Worm (Caenorhabditis elegans) whole organism, L1 larva: ENCODE measurements around the gene F42C5.4.

ENCODE experiments used
- F16B12.6 ChIP-seq: fragments of 150-350 bp; optimal IDR thresholded peaks from 2 replicates; lab custom pipeline; 2014; ENCODE audit warnings: missing biosample characterization, missing genetic modification characterization
- Y116A8C.19 ChIP-seq: sonication (generic microtip); optimal IDR thresholded peaks from 2 replicates; lab custom pipeline; 2016; ENCODE audit warnings: missing compliant biosample characterization, missing genetic modification characterization, borderline replicate concordance
- alr-1 ChIP-seq: fragments of 200-800 bp; sonication (Bioruptor generic); optimal IDR thresholded peaks from 2 replicates; lab custom pipeline; 2018; ENCODE audit warnings: borderline replicate concordance, mild to moderate bottlenecking, missing genetic modification characterization, missing compliant biosample characterization
- ceh-8 ChIP-seq: fragments of 200-800 bp; sonication (Bioruptor generic); optimal IDR thresholded peaks from 2 replicates; lab custom pipeline; 2018; ENCODE audit warnings: mild to moderate bottlenecking, missing genetic modification characterization, moderate library complexity, missing compliant biosample characterization
- ceh-82 ChIP-seq, 3 experiments: fragments of 150-350 bp in 1 of 3; sonication (generic microtip) in 2 of 3; optimal IDR thresholded peaks; 2 replicates each; lab custom pipeline; 2014 to 2017; ENCODE audit warnings: missing biosample characterization in 3 of 3, missing genetic modification characterization in 3 of 3
- ceh-90 ChIP-seq: sonication (generic microtip); optimal IDR thresholded peaks from 2 replicates; lab custom pipeline; 2016; ENCODE audit warnings: missing genetic modification characterization, missing compliant biosample characterization
- efl-1 ChIP-seq, 4 experiments: fragments of 150-350 bp; optimal IDR thresholded peaks in 3 of 4; peaks in 1 of 4; 1 replicate in 1 of 4; 2 replicates in 3 of 4; lab custom pipeline; 2014; ENCODE audit warnings: missing biosample characterization in 2 of 4, missing genetic modification characterization in 2 of 4, missing genetic modification reagents in 2 of 4
- egl-13 ChIP-seq: sonication (generic microtip); optimal IDR thresholded peaks from 2 replicates; lab custom pipeline; 2016; ENCODE audit warnings: missing genotype, missing genetic modification reagents, missing genetic modification characterization, missing compliant biosample characterization
- egl-27 ChIP-seq, 2 experiments: fragments of 150-350 bp in 1 of 2; sonication (generic microtip); optimal IDR thresholded peaks; 3 replicates each; lab custom pipeline; 2017 to 2018; ENCODE audit warnings: missing biosample characterization in 2 of 2, missing genetic modification characterization in 2 of 2, missing genetic modification reagents in 2 of 2
- elt-2 ChIP-seq: sonication (generic microtip); optimal IDR thresholded peaks from 2 replicates; lab custom pipeline; 2016; ENCODE audit warnings: missing genetic modification characterization, mild to moderate bottlenecking, inconsistent platforms, missing compliant biosample characterization, missing genetic modification reagents
- ets-5 ChIP-seq: fragments of 200-800 bp; sonication (Bioruptor generic); IDR thresholded peaks from 2 replicates; pipeline ENCODE4 v1.3.6; 2022; ENCODE audit warnings: missing genetic modification characterization, missing compliant biosample characterization
- fkh-10 ChIP-seq: sonication (generic microtip); optimal IDR thresholded peaks from 2 replicates; lab custom pipeline; 2017; ENCODE audit warnings: missing biosample characterization, missing genetic modification reagents, missing genetic modification characterization
- fkh-4 ChIP-seq: sonication (generic microtip); optimal IDR thresholded peaks from 2 replicates; lab custom pipeline; 2016; ENCODE audit warnings: missing compliant biosample characterization, missing genetic modification characterization, borderline replicate concordance
- grh-1 ChIP-seq: fragments of 200-800 bp; sonication (Bioruptor generic); IDR thresholded peaks from 2 replicates; pipeline ENCODE4 v1.3.6; 2022; ENCODE audit warnings: missing genetic modification reagents, missing genetic modification characterization, missing compliant biosample characterization
- hlh-17 ChIP-seq: fragments of 200-800 bp; sonication (Bioruptor generic); optimal IDR thresholded peaks from 2 replicates; lab custom pipeline; 2018; ENCODE audit warnings: missing genetic modification characterization, mild to moderate bottlenecking, missing compliant biosample characterization, moderate library complexity, borderline replicate concordance
- hpl-2 ChIP-seq: fragments of 150-350 bp; optimal IDR thresholded peaks from 2 replicates; lab custom pipeline; 2014; ENCODE audit warnings: missing biosample characterization, missing genetic modification reagents, missing genetic modification characterization
- jun-1 ChIP-seq: fragments of 150-350 bp; optimal IDR thresholded peaks from 2 replicates; lab custom pipeline; 2014; ENCODE audit warnings: missing biosample characterization, missing genetic modification reagents, missing genetic modification characterization
- lin-13 ChIP-seq: fragments of 150-350 bp; optimal IDR thresholded peaks from 2 replicates; lab custom pipeline; 2014; ENCODE audit warnings: missing biosample characterization, missing genetic modification reagents, missing genetic modification characterization
- lin-14 ChIP-seq: fragments of 200-800 bp; sonication (Bioruptor generic); optimal IDR thresholded peaks from 2 replicates; lab custom pipeline; 2018; ENCODE audit warnings: mild to moderate bottlenecking, missing genetic modification characterization, moderate library complexity, missing compliant biosample characterization
- lin-15B ChIP-seq: fragments of 150-350 bp; sonication (generic microtip); optimal IDR thresholded peaks from 3 replicates; lab custom pipeline; 2014; ENCODE audit warnings: missing biosample characterization, missing genetic modification characterization
- lir-3 ChIP-seq: sonication (generic microtip); optimal IDR thresholded peaks from 2 replicates; lab custom pipeline; 2016; ENCODE audit warnings: mild to moderate bottlenecking, missing genetic modification characterization, moderate library complexity, missing compliant biosample characterization; ENCODE audit not compliant: poor library complexity
- nhr-12 ChIP-seq: sonication (generic microtip); optimal IDR thresholded peaks from 2 replicates; lab custom pipeline; 2017; ENCODE audit warnings: missing biosample characterization, missing genetic modification characterization
- nhr-71 ChIP-seq: sonication (generic microtip); optimal IDR thresholded peaks from 2 replicates; lab custom pipeline; 2016; ENCODE audit warnings: mild to moderate bottlenecking, missing genetic modification characterization, moderate library complexity, missing compliant biosample characterization
- nhr-76 ChIP-seq: sonication (generic microtip); optimal IDR thresholded peaks from 2 replicates; lab custom pipeline; 2017; ENCODE audit warnings: missing biosample characterization, missing genetic modification characterization
- nhr-77 ChIP-seq: fragments of 150-350 bp; optimal IDR thresholded peaks from 2 replicates; lab custom pipeline; 2014; ENCODE audit warnings: missing biosample characterization, missing genetic modification characterization
- nhr-84 ChIP-seq: sonication (generic microtip); optimal IDR thresholded peaks from 2 replicates; lab custom pipeline; 2017; ENCODE audit warnings: missing biosample characterization, missing genetic modification characterization
- pax-3 ChIP-seq: fragments of 200-800 bp; sonication (Bioruptor generic); optimal IDR thresholded peaks from 2 replicates; lab custom pipeline; 2018; ENCODE audit warnings: mild to moderate bottlenecking, missing genetic modification characterization, moderate library complexity, missing compliant biosample characterization
- pqm-1 ChIP-seq: sonication (generic microtip); optimal IDR thresholded peaks from 3 replicates; lab custom pipeline; 2017; ENCODE audit warnings: missing biosample characterization, missing genetic modification characterization
- rnt-1 ChIP-seq: sonication (generic microtip); optimal IDR thresholded peaks from 2 replicates; lab custom pipeline; 2016; ENCODE audit warnings: mild to moderate bottlenecking, missing genetic modification characterization, moderate library complexity, missing compliant biosample characterization
- skn-1 ChIP-seq: fragments of 150-350 bp; optimal IDR thresholded peaks from 2 replicates; lab custom pipeline; 2014; ENCODE audit warnings: missing biosample characterization, missing genetic modification characterization
- snpc-4 ChIP-seq: fragments of 150-350 bp; optimal IDR thresholded peaks from 2 replicates; lab custom pipeline; 2014; ENCODE audit warnings: missing biosample characterization, missing genetic modification characterization
- snu-23 ChIP-seq: sonication (generic microtip); optimal IDR thresholded peaks from 2 replicates; lab custom pipeline; 2016; ENCODE audit warnings: missing genetic modification characterization, missing compliant biosample characterization
- sptf-1 ChIP-seq: fragments of 150-350 bp; optimal IDR thresholded peaks from 2 replicates; lab custom pipeline; 2014; ENCODE audit warnings: missing biosample characterization, missing genetic modification characterization
- tbx-2 ChIP-seq: sonication (generic microtip); optimal IDR thresholded peaks from 2 replicates; lab custom pipeline; 2016; ENCODE audit warnings: missing genetic modification characterization, missing compliant biosample characterization
- tlp-1 ChIP-seq: fragments of 150-350 bp; optimal IDR thresholded peaks from 2 replicates; lab custom pipeline; 2014; ENCODE audit warnings: missing biosample characterization, missing genetic modification characterization
- unc-62 ChIP-seq: fragments of 150-350 bp; optimal IDR thresholded peaks from 2 replicates; lab custom pipeline; 2014; ENCODE audit warnings: missing biosample characterization, missing genetic modification reagents, missing genetic modification characterization
- unc-98 ChIP-seq: fragments of 200-800 bp; sonication (Bioruptor generic); IDR thresholded peaks from 2 replicates; pipeline ENCODE4 v1.3.6; 2022; ENCODE audit warnings: missing genetic modification characterization, missing compliant biosample characterization
- xbp-1 ChIP-seq: sonication (generic microtip); optimal IDR thresholded peaks from 2 replicates; lab custom pipeline; 2016; ENCODE audit warnings: missing genetic modification characterization, missing compliant biosample characterization
- zip-4 ChIP-seq: fragments of 200-800 bp; sonication (Bioruptor generic); optimal IDR thresholded peaks from 2 replicates; lab custom pipeline; 2018; ENCODE audit warnings: mild to moderate bottlenecking, missing genetic modification characterization, moderate library complexity, missing compliant biosample characterization
- ztf-11 ChIP-seq, 2 experiments: sonication (generic microtip); optimal IDR thresholded peaks; 2 replicates each; lab custom pipeline; 2016 to 2017; ENCODE audit warnings: missing genetic modification characterization in 2 of 2, missing biosample characterization in 1 of 2, missing compliant biosample characterization in 1 of 2
- ztf-4 ChIP-seq: fragments of 150-350 bp; optimal IDR thresholded peaks from 2 replicates; lab custom pipeline; 2014; ENCODE audit warnings: missing biosample characterization, missing genetic modification characterization

Gene F42C5.4

ce11 chrIV:7317829-7318529 lies 26.1 kb upstream of the F42C5.4 start (continued):
- TF ChIP-seq elt-2 (tag; lab: Kevin White, UChicago) (no peak), ceh-8 (GFP tag; lab: Kevin White, UChicago) (no peak), unc-98 (no peak), nhr-71 (tag; lab: Kevin White, UChicago) (peak; percentile 41), nhr-77 (tag; lab: Kevin White, UChicago) (no peak), xbp-1 (no peak), egl-13 (tag; lab: Kevin White, UChicago) (no peak), rnt-1 (tag; lab: Kevin White, UChicago) (peak; percentile 18), ztf-4 (tag; lab: Kevin White, UChicago) (no peak), efl-1 (optimal IDR thresholded peaks at IDR 0.05; lab: Kevin White, UChicago) (peak in 1 of 2 experiments; percentile 21), efl-1 (GFP tag; optimal IDR thresholded peaks at IDR 0.05 in 1 of 2; lab: Kevin White, UChicago) (no peak), lin-15B (no peak), lin-14 (GFP tag; lab: Kevin White, UChicago) (peak; percentile 61), nhr-84 (tag; lab: Kevin White, UChicago) (no peak), lir-3 (tag; lab: Kevin White, UChicago) (no peak), zip-4 (GFP tag; lab: Kevin White, UChicago) (no peak), sptf-1 (no peak), snpc-4 (tag; lab: Kevin White, UChicago) (no peak), alr-1 (tag; lab: Kevin White, UChicago) (no peak), fkh-10 (GFP tag; lab: Kevin White, UChicago) (no peak), pax-3 (tag; lab: Kevin White, UChicago) (no peak), hpl-2 (GFP tag; lab: Kevin White, UChicago) (no peak), nhr-76 (no peak), nhr-12 (tag; lab: Kevin White, UChicago) (no peak), ceh-82 (tag; optimal IDR thresholded peaks at IDR 0.05; lab: Kevin White, UChicago) (no peak), lin-13 (GFP tag; lab: Kevin White, UChicago) (no peak), F16B12.6 (tag; lab: Kevin White, UChicago) (no peak), ets-5 (GFP tag; lab: Robert Waterston, UW) (no peak), jun-1 (tag; lab: Kevin White, UChicago) (no peak), skn-1 (tag; lab: Kevin White, UChicago) (no peak), tlp-1 (no peak), ceh-90 (tag; lab: Kevin White, UChicago) (no peak), Y116A8C.19 (tag; lab: Kevin White, UChicago) (no peak), fkh-4 (tag; lab: Kevin White, UChicago) (peak; percentile 40), pqm-1 (tag; lab: Kevin White, UChicago) (no peak), snu-23 (GFP tag; lab: Kevin White, UChicago) (peak; percentile 60), hlh-17 (no peak), tbx-2 (tag; lab: Kevin White, UChicago) (no peak), unc-62 (no peak), ztf-11 (tag; optimal IDR thresholded peaks at IDR 0.05; lab: Kevin White, UChicago) (no peak), grh-1 (GFP tag; lab: Robert Waterston, UW) (no peak), egl-27 (tag; optimal IDR thresholded peaks at IDR 0.05; lab: Kevin White, UChicago) (no peak)
